Fruit fly (Drosophila melanogaster): Measurements from ENCODE around the gene CG12121.

The CG12121 gene

DNA sequence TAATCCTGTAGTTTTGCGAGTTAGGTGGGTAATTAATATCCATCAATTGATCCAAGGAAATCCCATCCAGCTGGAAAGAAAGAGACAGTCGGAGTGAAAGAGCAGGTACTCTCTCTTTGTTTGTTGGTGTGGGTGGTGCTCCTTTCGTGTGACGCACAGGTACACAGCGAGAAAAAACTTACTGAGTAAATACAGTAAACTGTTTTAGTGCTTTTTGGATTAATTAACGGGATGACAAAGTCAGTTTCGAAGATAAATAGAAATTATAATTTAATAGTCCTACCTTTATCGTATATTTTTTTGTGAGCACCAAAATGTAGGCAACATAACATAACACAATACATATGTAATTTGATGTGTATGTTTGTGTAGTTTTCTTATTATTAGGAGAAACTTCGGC, 15.9 kb upstream of the CG12121 start (continued):
- TF ChIP-seq CG4424 (GFP tag; optimal IDR thresholded peaks at IDR 0.05) (peak; percentile 9), phol (tag; optimal IDR thresholded peaks at IDR 0.05) (peak; percentile 40), CG13424 (tag; optimal IDR thresholded peaks at IDR 0.05) (peak; percentile 14), MESR4 (GFP tag; optimal IDR thresholded peaks at IDR 0.05) (no peak), Adf1 (GFP tag; IDR thresholded peaks at IDR 0.05) (no peak), nerfin-1 (tag; optimal IDR thresholded peaks at IDR 0.05) (no peak), crol (GFP tag; IDR thresholded peaks at IDR 0.05) (no peak), Dp (GFP tag; optimal IDR thresholded peaks at IDR 0.05) (no peak), unc-4 (GFP tag; IDR thresholded peaks at IDR 0.05; ENCODE audit: partially characterized antibody) (no peak), CG10431 (GFP tag; optimal IDR thresholded peaks at IDR 0.05) (no peak), zfh1 (GFP tag; IDR thresholded peaks at IDR 0.05) (no peak), CG7928 (GFP tag; optimal IDR thresholded peaks at IDR 0.05) (no peak), sens (GFP tag) (peak; percentile 59), Optix (GFP tag; IDR thresholded peaks at IDR 0.05) (no peak), Nf-YB (GFP tag; optimal IDR thresholded peaks at IDR 0.05) (no peak), CTCF (GFP tag; optimal IDR thresholded peaks at IDR 0.05) (no peak), row (GFP tag; IDR thresholded peaks at IDR 0.05) (peak; percentile 50; the same call in 2 of the 3 replicates), bsh (GFP tag; optimal IDR thresholded peaks at IDR 0.05) (peak in 1 of 2 experiments; percentile 46), zen (tag; optimal IDR thresholded peaks at IDR 0.05) (peak; percentile 19), al (GFP tag; IDR thresholded peaks at IDR 0.05) (no peak), run (tag; optimal IDR thresholded peaks at IDR 0.05) (no peak), CG16813 (GFP tag; IDR thresholded peaks at IDR 0.05; ENCODE audit: partially characterized antibody) (no peak), CG4854 (GFP tag; optimal IDR thresholded peaks at IDR 0.05) (no peak), ash1 (GFP tag; optimal IDR thresholded peaks at IDR 0.05) (no peak), wek (GFP tag; optimal IDR thresholded peaks at IDR 0.05) (no peak), CG12155 (GFP tag; optimal IDR thresholded peaks at IDR 0.05) (no peak), zfh2 (GFP tag; optimal IDR thresholded peaks at IDR 0.05) (no peak), stc (GFP tag; IDR thresholded peaks at IDR 0.05) (no peak), fd96Cb (tag; optimal IDR thresholded peaks at IDR 0.05) (peak; percentile 17), CG8944 (GFP tag; optimal IDR thresholded peaks at IDR 0.05) (no peak), CG12071 (GFP tag; optimal IDR thresholded peaks at IDR 0.05) (no peak), tin (GFP tag; optimal IDR thresholded peaks at IDR 0.05) (peak; percentile 21), fu2 (GFP tag; optimal IDR thresholded peaks at IDR 0.05) (no peak), CoRest (tag; optimal IDR thresholded peaks at IDR 0.05) (no peak), fd3F (GFP tag; optimal IDR thresholded peaks at IDR 0.05) (no peak), CG17328 (GFP tag; IDR thresholded peaks at IDR 0.05) (peak; percentile 46; the same call in 1 of the 2 replicates), btn (GFP tag; optimal IDR thresholded peaks at IDR 0.05) (no peak), CG2199 (GFP tag; IDR thresholded peaks at IDR 0.05) (no peak), Chrac-16 (GFP tag; optimal IDR thresholded peaks at IDR 0.05) (peak; percentile 24), tll (GFP tag; optimal IDR thresholded peaks at IDR 0.05) (no peak), CG4730 (GFP tag; IDR thresholded peaks at IDR 0.05) (no peak), NK7.1 (GFP tag; optimal IDR thresholded peaks at IDR 0.05) (no peak), CG17359 (tag; optimal IDR thresholded peaks at IDR 0.05) (peak; percentile 24), cg (GFP tag; optimal IDR thresholded peaks at IDR 0.05) (peak; percentile 61), pnt (GFP tag; optimal IDR thresholded peaks at IDR 0.05) (no peak), lola (GFP tag; optimal IDR thresholded peaks at IDR 0.05) (peak in 1 of 3 experiments; percentile 39), CG17186 (GFP tag; optimal IDR thresholded peaks at IDR 0.05) (no peak), Atf6 (GFP tag; IDR thresholded peaks at IDR 0.05) (no peak), CG1603 (tag; optimal IDR thresholded peaks at IDR 0.05) (peak; percentile 22), ara (GFP tag; IDR thresholded peaks at IDR 0.05) (peak; percentile 53; the same call in 1 of the 2 replicates), Trl (optimal IDR thresholded peaks at IDR 0.05) (no peak), Trl (GFP tag; optimal IDR thresholded peaks at IDR 0.05) (no peak)

All from whole organism, embryonic.